Fruit fly (Drosophila melanogaster): ENCODE measurements around the gene fbp.

The fbp gene

dm6 chr2L:19763773-19764580 is at the start of gene fbp:
fbp (minus strand) TSS chr2L:19764136.
- TF ChIP-seq phol (tag; optimal IDR thresholded peaks at IDR 0.05) (peak; percentile 74), CG6175 (GFP tag; IDR thresholded peaks at IDR 0.05) (no peak), hb (GFP tag; IDR thresholded peaks at IDR 0.05; ENCODE audit: partially characterized antibody) (no peak), jumu (GFP tag; optimal IDR thresholded peaks at IDR 0.05) (peak; percentile 12), dysf (GFP tag; IDR thresholded peaks at IDR 0.05) (peak; percentile 61; the same call in 2 of the 3 replicates), nom (GFP tag; optimal IDR thresholded peaks at IDR 0.05) (no peak), esg (GFP tag; conservative IDR thresholded peaks at IDR 0.05) (no peak), CTCF (GFP tag; optimal IDR thresholded peaks at IDR 0.05) (no peak), GATAe (GFP tag; conservative IDR thresholded peaks at IDR 0.05) (no peak), Hr3 (GFP tag; optimal IDR thresholded peaks at IDR 0.05) (peak; percentile 73), BtbVII (GFP tag; optimal IDR thresholded peaks at IDR 0.05) (peak; percentile 58), Doc2 (GFP tag; IDR thresholded peaks at IDR 0.05) (no peak), YL-1 (GFP tag; optimal IDR thresholded peaks at IDR 0.05) (no peak), grn (GFP tag; optimal IDR thresholded peaks at IDR 0.05) (no peak), CG10267 (tag; optimal IDR thresholded peaks at IDR 0.05) (peak; percentile 66), lbe (GFP tag; optimal IDR thresholded peaks at IDR 0.05) (no peak), ap (GFP tag; IDR thresholded peaks at IDR 0.05) (no peak), sima (GFP tag; optimal IDR thresholded peaks at IDR 0.05) (no peak), klu (GFP tag; IDR thresholded peaks at IDR 0.05) (no peak), ab (GFP tag; optimal IDR thresholded peaks at IDR 0.05) (no peak), grau (tag; optimal IDR thresholded peaks at IDR 0.05) (peak; percentile 78), Rx (GFP tag; IDR thresholded peaks at IDR 0.05) (no peak), tin (GFP tag; optimal IDR thresholded peaks at IDR 0.05) (peak; percentile 58), CG11247 (GFP tag; IDR thresholded peaks at IDR 0.05) (no peak), CG4424 (GFP tag; optimal IDR thresholded peaks at IDR 0.05) (peak; percentile 66), HHEX (GFP tag; optimal IDR thresholded peaks at IDR 0.05) (peak; percentile 43), CG7745 (tag; optimal IDR thresholded peaks at IDR 0.05) (no peak), Bgb (GFP tag; IDR thresholded peaks at IDR 0.05; ENCODE audit: partially characterized antibody) (no peak), Sry-β (GFP tag; optimal IDR thresholded peaks at IDR 0.05) (no peak), CG6689 (GFP tag; IDR thresholded peaks at IDR 0.05) (peak; percentile 53; the same call in 1 of the 2 replicates), CG33213 (GFP tag; optimal IDR thresholded peaks at IDR 0.05) (no peak), CG15011 (GFP tag; optimal IDR thresholded peaks at IDR 0.05) (peak; percentile 24), da (GFP tag; optimal IDR thresholded peaks at IDR 0.05) (no peak), Hand (GFP tag; optimal IDR thresholded peaks at IDR 0.05) (peak; percentile 64), en (GFP tag; optimal IDR thresholded peaks at IDR 0.05) (no peak), CG12769 (tag; optimal IDR thresholded peaks at IDR 0.05) (peak; percentile 46), vfl (GFP tag; optimal IDR thresholded peaks at IDR 0.05) (no peak), Dll (GFP tag; IDR thresholded peaks at IDR 0.05; ENCODE audit: partially characterized antibody) (no peak), ken (GFP tag; IDR thresholded peaks at IDR 0.05) (0 out of 3 replicates have a peak, but pooled peaks have one; percentile 14), CG15696 (tag; optimal IDR thresholded peaks at IDR 0.05) (peak; percentile 20), fd102C (GFP tag; optimal IDR thresholded peaks at IDR 0.05) (no peak), lab (GFP tag; optimal IDR thresholded peaks at IDR 0.05) (peak; percentile 45), br (optimal IDR thresholded peaks at IDR 0.05) (no peak), fd3F (GFP tag; optimal IDR thresholded peaks at IDR 0.05) (peak; percentile 51), CG12104 (GFP tag; optimal IDR thresholded peaks at IDR 0.05) (peak; percentile 68), Spps (tag; optimal IDR thresholded peaks at IDR 0.05) (no peak), ac (GFP tag; optimal IDR thresholded peaks at IDR 0.05) (no peak), zen2 (GFP tag; IDR thresholded peaks at IDR 0.05; ENCODE audit: partially characterized antibody) (no peak), nerfin-2 (GFP tag; IDR thresholded peaks at IDR 0.05; ENCODE audit: partially characterized antibody) (no peak), CG10654 (GFP tag; optimal IDR thresholded peaks at IDR 0.05) (peak; percentile 59)
